Worm (Caenorhabditis elegans): ENCODE results near the gene stip-1.
"Not testable (repeated sequence)": the region's sequence is repeated elsewhere in the genome, so short reads cannot be mapped to it uniquely, and the experiment has no call there.

stip-1 gene

DNA sequence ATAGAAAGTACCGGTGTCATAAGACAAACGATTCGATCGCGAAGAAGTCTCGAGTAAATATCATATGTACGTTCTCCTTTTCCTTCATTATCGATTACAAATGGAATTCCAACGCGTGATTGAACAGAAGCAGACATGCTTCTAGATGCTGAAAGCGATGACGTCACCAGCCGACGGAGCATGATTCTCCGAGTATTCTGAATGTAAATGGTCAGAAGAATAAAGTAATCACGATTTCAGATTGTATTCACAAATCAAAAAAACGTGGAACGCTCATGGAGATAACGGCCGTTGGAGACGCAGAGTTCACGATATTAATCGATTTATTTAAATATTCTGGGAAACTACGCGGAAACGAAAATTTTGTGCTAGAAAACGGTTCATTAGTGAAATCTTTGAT, 47.2 kb downstream of the stip-1 start, which contains the start of gene clpp-1 (continued):
- no peak for TF ChIP-seq lin-15B (tag; optimal IDR thresholded peaks at IDR 0.05)
- no peak for TF ChIP-seq F26F4.8 (GFP tag; conservative IDR thresholded peaks at IDR 0.05)
- no peak for TF ChIP-seq mdl-1 (tag; optimal IDR thresholded peaks at IDR 0.05)
- no peak for TF ChIP-seq ces-1 (GFP tag; optimal IDR thresholded peaks at IDR 0.05)
- TF ChIP-seq arid-1 (GFP tag; conservative IDR thresholded peaks at IDR 0.05), result 0 out of 2 replicates have a peak, but pooled peaks have one; percentile 24
- TF ChIP-seq tag-97 (GFP tag; IDR thresholded peaks at IDR 0.05), result no peak
- TF ChIP-seq aly-2 (tag; optimal IDR thresholded peaks at IDR 0.05), result no peak
- TF ChIP-seq zip-2 (tag; optimal IDR thresholded peaks at IDR 0.05), result no peak
- TF ChIP-seq hlh-30 (tag; optimal IDR thresholded peaks at IDR 0.05; ENCODE audit: insufficient read depth), result peak; percentile 29

DNA sequence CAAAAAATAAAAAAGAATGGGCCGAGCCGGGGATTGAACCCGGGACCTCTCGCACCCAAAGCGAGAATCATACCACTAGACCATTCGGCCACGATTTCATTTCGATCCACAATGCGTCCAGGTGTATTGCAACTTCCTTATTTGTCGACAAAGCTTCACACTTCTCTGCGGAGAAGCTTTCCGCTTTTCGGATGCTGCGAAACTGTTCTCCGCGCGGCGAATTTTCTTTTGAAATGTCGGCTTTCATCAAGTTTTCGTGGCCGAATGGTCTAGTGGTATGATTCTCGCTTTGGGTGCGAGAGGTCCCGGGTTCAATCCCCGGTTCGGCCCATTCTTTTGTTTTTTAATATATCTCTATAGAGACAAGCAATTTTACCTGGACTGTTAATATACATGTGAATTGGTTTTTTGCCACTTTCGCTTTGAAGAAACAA, 47.7 kb downstream of the stip-1 start:
- TF ChIP-seq T26A8.4 (GFP tag; IDR thresholded peaks at IDR 0.05) (peak; percentile 73), aha-1 (tag) (peak; percentile 92), snpc-1.2 (GFP tag; IDR thresholded peaks at IDR 0.05) (0 out of 2 replicates have a peak, but pooled peaks have one; percentile 68), php-3 (GFP tag; IDR thresholded peaks at IDR 0.05) (0 out of 2 replicates have a peak, but pooled peaks have one; percentile 32), mes-2 (tag; optimal IDR thresholded peaks at IDR 0.05; ENCODE audit: poor library complexity, severe bottlenecking) (peak; percentile 17), F26F4.8 (GFP tag; conservative IDR thresholded peaks at IDR 0.05) (peak; percentile 67; the same call in 1 of the 2 replicates), lim-7 (GFP tag; IDR thresholded peaks at IDR 0.05) (0 out of 2 replicates have a peak, but pooled peaks have one; percentile 49), egl-43 (GFP tag; IDR thresholded peaks at IDR 0.05) (peak; percentile 78), nhr-102 (tag; optimal IDR thresholded peaks at IDR 0.05) (peak; percentile 26), lin-1 (GFP tag; IDR thresholded peaks at IDR 0.05) (0 out of 2 replicates have a peak, but pooled peaks have one; percentile 18), Y48G9A.11 (GFP tag; IDR thresholded peaks at IDR 0.05) (0 out of 2 replicates have a peak, but pooled peaks have one; percentile 28), unc-130 (GFP tag; optimal IDR thresholded peaks at IDR 0.05) (peak; percentile 16), madf-5 (GFP tag; IDR thresholded peaks at IDR 0.05) (0 out of 4 replicates have a peak, but pooled peaks of 1 of the 2 experiments have one; percentile 17), Y105C5A.15 (GFP tag; IDR thresholded peaks at IDR 0.05) (0 out of 2 replicates have a peak, but pooled peaks have one; percentile 2), hmg-1.1 (GFP tag; IDR thresholded peaks at IDR 0.05) (peak; percentile 49; the same call in 1 of the 2 replicates), set-16 (GFP tag; IDR thresholded peaks at IDR 0.05) (peak; percentile 58; the same call in 1 of the 2 replicates), daf-16 (tag; optimal IDR thresholded peaks at IDR 0.05) (peak; percentile 43), vab-7 (GFP tag; IDR thresholded peaks at IDR 0.05) (peak; percentile 21; the same call in 1 of the 2 replicates), pha-4 (GFP tag; IDR thresholded peaks at IDR 0.05) (peak; percentile 72), lin-38 (GFP tag; IDR thresholded peaks at IDR 0.05) (peak; percentile 74), spr-1 (tag; optimal IDR thresholded peaks at IDR 0.05) (peak; percentile 48), dmd-6 (GFP tag; IDR thresholded peaks at IDR 0.05) (peak; percentile 30), rbr-2 (tag; optimal IDR thresholded peaks at IDR 0.05) (peak; percentile 37)
- TF ChIP-seq daf-16 (GFP tag; optimal IDR thresholded peaks at IDR 0.05); pha-4 (tag; optimal IDR thresholded peaks at IDR 0.05): not testable (repeated sequence)

DNA sequence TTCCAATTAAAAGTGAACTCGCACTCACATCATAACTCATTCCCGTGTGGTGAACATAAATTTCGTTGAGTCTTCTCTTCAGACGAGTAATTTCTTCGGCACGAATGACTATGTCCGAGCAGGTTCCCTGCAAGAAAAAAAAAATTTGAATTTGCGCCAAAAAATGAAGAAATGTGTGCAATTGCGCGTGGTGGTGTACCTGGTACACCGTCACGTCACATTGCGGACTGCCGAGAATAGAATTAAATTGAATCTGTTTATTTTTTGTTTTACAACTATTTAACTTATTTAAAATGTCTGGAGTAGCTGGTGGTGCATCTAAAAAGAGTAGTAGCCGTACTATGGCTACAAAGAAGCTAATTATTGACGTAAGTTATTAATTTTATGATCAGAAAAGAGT, 48.9 kb downstream of the stip-1 start, which contains the start of gene mdt-22:
mdt-22 (plus strand) TSS at position 263 of the 400 bp plus-strand sequence.
- TF ChIP-seq T20F7.1 (GFP tag; optimal IDR thresholded peaks at IDR 0.05), result peak; percentile 58
- peak; percentile 74 for TF ChIP-seq T26A8.4 (GFP tag; IDR thresholded peaks at IDR 0.05)
- TF ChIP-seq sdz-12 (GFP tag; optimal IDR thresholded peaks at IDR 0.05), result no peak
- TF ChIP-seq ama-1 (optimal IDR thresholded peaks at IDR 0.05), result no peak
- no peak for TF ChIP-seq F44E2.7 (GFP tag; IDR thresholded peaks at IDR 0.05)
- TF ChIP-seq zag-1 (tag; optimal IDR thresholded peaks at IDR 0.05), result no peak
- no peak for TF ChIP-seq mdt-29 (GFP tag; IDR thresholded peaks at IDR 0.05)
- TF ChIP-seq lin-29 (GFP tag; IDR thresholded peaks at IDR 0.05), result no peak; the same call in 1 of the 2 replicates
- TF ChIP-seq nhr-41 (GFP tag; IDR thresholded peaks at IDR 0.05), result no peak
- peak; percentile 27 for TF ChIP-seq F10B5.3 (tag; optimal IDR thresholded peaks at IDR 0.05)
- no peak for TF ChIP-seq ceh-44 (GFP tag; IDR thresholded peaks at IDR 0.05)
- no peak for TF ChIP-seq dmd-8 (GFP tag; IDR thresholded peaks at IDR 0.05)
- TF ChIP-seq ztf-7 (tag; optimal IDR thresholded peaks at IDR 0.05), result peak; percentile 25
- no peak for TF ChIP-seq nhr-10 (tag; optimal IDR thresholded peaks at IDR 0.05)
- TF ChIP-seq aha-1 (tag), result peak; percentile 90
- no peak for TF ChIP-seq gei-8 (GFP tag; optimal IDR thresholded peaks at IDR 0.05)
- no peak for TF ChIP-seq attf-4 (tag; optimal IDR thresholded peaks at IDR 0.05)
- no peak for TF ChIP-seq nhr-11 (tag; optimal IDR thresholded peaks at IDR 0.05)
- TF ChIP-seq nhr-48 (tag; optimal IDR thresholded peaks at IDR 0.05), result no peak

Measured in whole organism, L4 larva.